Fruit fly (Drosophila melanogaster) whole organism, adult: ENCODE measurements around the gene CheB93b.

Experiments
- CG1620 ChIP-seq: fragments of 200-800 bp; sonication (Bioruptor generic); optimal IDR thresholded peaks from 2 replicates; lab custom pipeline; 2016; ENCODE audit warnings: missing biosample characterization, missing genetic modification characterization
- CG5204 ChIP-seq: fragments of 200-800 bp; sonication (Bioruptor generic); optimal IDR thresholded peaks from 2 replicates; lab custom pipeline; 2016; ENCODE audit warnings: missing biosample characterization, missing genetic modification characterization
- CG7045 ChIP-seq: fragments of 200-800 bp; sonication (Bioruptor generic); optimal IDR thresholded peaks from 2 replicates; lab custom pipeline; 2017; ENCODE audit warnings: missing biosample characterization, mild to moderate bottlenecking, missing genetic modification characterization
- Mnt ChIP-seq: fragments of 200-800 bp; sonication (Bioruptor generic); optimal IDR thresholded peaks from 2 replicates; lab custom pipeline; 2016; ENCODE audit warnings: missing biosample characterization, mild to moderate bottlenecking, missing genetic modification characterization
- bab1 ChIP-seq: fragments of 200-800 bp; sonication (Bioruptor generic); optimal IDR thresholded peaks from 3 replicates; lab custom pipeline; 2019; ENCODE audit warnings: missing biosample characterization, mild to moderate bottlenecking, missing genetic modification characterization, moderate library complexity
- cic ChIP-seq: fragments of 200-800 bp; sonication (Bioruptor generic); optimal IDR thresholded peaks from 2 replicates; lab custom pipeline; 2017; ENCODE audit warnings: missing biosample characterization, mild to moderate bottlenecking, missing genetic modification characterization, moderate library complexity
- cnc ChIP-seq, 2 experiments: fragments of >200 bp; optimal IDR thresholded peaks; 2 replicates each; lab custom pipeline; 2017
- pad ChIP-seq: fragments of 200-800 bp; sonication (Bioruptor generic); optimal IDR thresholded peaks from 3 replicates; lab custom pipeline; 2017; ENCODE audit warnings: missing biosample characterization, missing genetic modification characterization, mild to moderate bottlenecking, moderate library complexity, missing genetic modification reagents
- tj ChIP-seq: fragments of 200-800 bp; sonication (Bioruptor generic); optimal IDR thresholded peaks from 3 replicates; lab custom pipeline; 2017; ENCODE audit warnings: missing biosample characterization, mild to moderate bottlenecking, missing genetic modification characterization, moderate library complexity

DNA sequence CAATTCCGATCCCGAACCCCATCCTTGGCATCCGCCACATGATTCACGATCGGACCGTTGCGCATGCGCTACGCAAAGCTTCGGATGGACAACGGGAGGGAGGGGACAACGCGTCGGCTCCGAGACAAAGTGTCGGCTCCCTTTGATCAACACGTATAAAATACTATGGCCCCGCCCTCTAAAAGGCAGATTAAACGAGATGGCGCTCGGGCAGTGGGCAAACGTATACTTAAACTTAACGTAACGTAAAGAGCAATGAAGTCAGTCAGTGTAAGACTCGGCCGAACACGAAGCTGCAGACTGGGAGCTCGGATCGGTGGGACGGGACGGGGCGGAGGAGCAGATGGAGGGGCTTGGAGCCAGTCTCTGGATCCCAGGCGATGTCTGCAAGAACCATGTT is 8.0 kb downstream of the CheB93b start:
- TF ChIP-seq bab1 (GFP tag; lab: Kevin White, UChicago), result no peak
- no peak for TF ChIP-seq CG5204 (GFP tag; lab: Kevin White, UChicago)
- no peak for TF ChIP-seq pad (GFP tag; lab: Kevin White, UChicago)
- no peak for TF ChIP-seq CG7045 (GFP tag; lab: Kevin White, UChicago)
- TF ChIP-seq cnc (optimal IDR thresholded peaks at IDR 0.05; lab: Kevin White, UChicago), result no peak
- TF ChIP-seq tj (GFP tag; lab: Kevin White, UChicago), result no peak
- no peak for TF ChIP-seq cic
- TF ChIP-seq CG1620 (GFP tag; lab: Kevin White, UChicago), result no peak
- TF ChIP-seq Mnt (GFP tag; lab: Kevin White, UChicago), result no peak
